Fruit fly (Drosophila melanogaster) whole organism, wandering third instar larva: ENCODE data around the gene IntS12.

Experiments used
- Hr83 ChIP-seq: fragments of 200-300 bp; sonication (Bioruptor generic); optimal IDR thresholded peaks from 2 replicates; lab custom pipeline; 2016; ENCODE audit warnings: missing biosample characterization, mild to moderate bottlenecking, missing genetic modification characterization, moderate library complexity; ENCODE audit not compliant: poor library complexity, severe bottlenecking
- N ChIP-seq: fragments of >200 bp; optimal IDR thresholded peaks from 2 replicates; lab custom pipeline; 2018; ENCODE audit warnings: missing biosample characterization, missing external identifiers, missing genetic modification characterization
- OdsH ChIP-seq: fragments of 200-800 bp; sonication (Bioruptor generic); optimal IDR thresholded peaks from 2 replicates; lab custom pipeline; 2016; ENCODE audit warnings: missing biosample characterization, mild to moderate bottlenecking, missing genetic modification characterization
- Rel ChIP-seq, 2 experiments: fragments of 200-800 bp; sonication (Bioruptor generic) in 1 of 2; optimal IDR thresholded peaks; 2 replicates in 1 of 2; 3 replicates in 1 of 2; lab custom pipeline; 2016 to 2019; ENCODE audit warnings: mild to moderate bottlenecking in 2 of 2, missing biosample characterization in 2 of 2, missing genetic modification characterization in 2 of 2, moderate library complexity in 1 of 2
- fru ChIP-seq: fragments of 200-800 bp; sonication (Bioruptor generic); optimal IDR thresholded peaks from 3 replicates; lab custom pipeline; 2016; ENCODE audit warnings: missing biosample characterization, mild to moderate bottlenecking, missing genetic modification characterization
- h ChIP-seq: fragments of 200-800 bp; sonication (Bioruptor generic); optimal IDR thresholded peaks from 3 replicates; lab custom pipeline; 2016; ENCODE audit warnings: missing biosample characterization, mild to moderate bottlenecking, missing genetic modification characterization
- jim ChIP-seq: fragments of 175-275, 200-325 bp; sonication (Bioruptor generic); optimal IDR thresholded peaks from 2 replicates; lab custom pipeline; 2016; ENCODE audit warnings: missing biosample characterization, mild to moderate bottlenecking, missing genetic modification characterization
- psq ChIP-seq: fragments of 200-800 bp; sonication (Bioruptor generic); optimal IDR thresholded peaks from 3 replicates; lab custom pipeline; 2017; ENCODE audit warnings: missing biosample characterization, mild to moderate bottlenecking, missing genetic modification characterization, moderate library complexity
- rgr ChIP-seq: fragments of 200-800 bp; sonication (Bioruptor generic); optimal IDR thresholded peaks from 3 replicates; lab custom pipeline; 2016; ENCODE audit warnings: missing biosample characterization, mild to moderate bottlenecking, missing genetic modification characterization

DNA sequence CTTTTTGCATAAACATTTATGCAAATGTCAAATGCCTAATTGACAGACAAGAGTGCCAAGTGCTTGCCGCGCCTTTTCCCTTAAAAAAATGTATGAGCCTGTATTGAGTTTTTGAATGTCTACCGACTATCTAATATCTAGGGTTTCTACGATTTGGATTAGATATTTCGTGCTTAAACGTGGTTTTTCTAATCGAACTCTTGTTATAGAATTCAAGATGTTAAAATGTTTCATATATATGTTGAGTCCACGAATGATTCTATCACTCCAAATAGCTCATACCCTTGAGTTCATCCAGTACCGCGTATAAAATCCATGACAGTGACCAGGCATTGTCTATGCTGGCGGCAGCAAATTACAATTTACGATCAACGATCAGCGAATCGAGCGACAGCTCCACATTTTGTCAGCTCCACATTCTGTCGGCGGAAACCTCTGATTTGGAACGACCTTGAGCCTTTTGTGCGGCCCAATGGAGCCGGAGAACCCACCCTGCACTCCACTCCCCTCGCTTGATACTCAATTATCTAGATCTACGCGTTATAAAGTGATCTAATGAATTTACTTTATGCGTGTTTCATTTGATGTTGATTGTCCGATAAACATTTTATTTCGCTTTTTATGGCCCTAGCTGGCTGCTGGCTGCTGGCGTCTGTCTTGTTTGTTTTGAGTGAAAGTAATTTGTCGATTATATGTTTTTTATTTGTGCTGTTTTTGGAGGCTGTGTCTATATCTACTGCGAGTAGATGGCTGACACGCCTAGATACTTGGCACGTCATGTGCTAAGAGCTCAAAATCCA is 43.7 kb downstream of the IntS12 start:
- TF ChIP-seq rgr (no peak), psq (no peak), fru (GFP tag; lab: Kevin White, UChicago) (no peak), jim (GFP tag; lab: Kevin White, UChicago) (no peak), N (GFP tag; lab: Kevin White, UChicago) (no peak), Hr83 (GFP tag; lab: Kevin White, UChicago) (no peak), h (no peak), OdsH (GFP tag; lab: Kevin White, UChicago) (no peak), Rel (GFP tag; optimal IDR thresholded peaks at IDR 0.05; lab: Kevin White, UChicago) (no peak), Rel (tag; optimal IDR thresholded peaks at IDR 0.05; lab: Kevin White, UChicago) (no peak)
